Fruit fly (Drosophila melanogaster) whole organism, embryonic: Measurements from ENCODE around the gene Gpdh3.

Experiments used
- Antp ChIP-seq: fragments of 200-800 bp; sonication (Bioruptor generic); optimal IDR thresholded peaks from 3 replicates; lab custom pipeline; 2016; ENCODE audit warnings: missing biosample characterization, missing genetic modification characterization
- CG11398 ChIP-seq: fragments of 200-800 bp; sonication (Bioruptor generic); optimal IDR thresholded peaks from 2 replicates; lab custom pipeline; 2016; ENCODE audit warnings: missing biosample characterization, missing genetic modification characterization
- CG13287 ChIP-seq: fragments of 200-800 bp; sonication (Bioruptor generic); IDR thresholded peaks from 2 replicates; pipeline ENCODE4 v1.3.6; 2022; ENCODE audit warnings: missing biosample characterization, missing genetic modification characterization; ENCODE audit not compliant: partially characterized antibody
- CG14050 ChIP-seq: fragments of 200-800 bp; sonication (Bioruptor generic); IDR thresholded peaks from 3 replicates; pipeline ENCODE4 v1.3.6; 2022; ENCODE audit warnings: missing biosample characterization, missing genetic modification characterization
- CG14965 ChIP-seq: fragments of 200-800 bp; sonication (Bioruptor generic); optimal IDR thresholded peaks from 2 replicates; lab custom pipeline; 2016; ENCODE audit warnings: missing biosample characterization, missing genetic modification characterization, borderline replicate concordance
- CG15601 ChIP-seq: fragments of 200-800 bp; sonication (Bioruptor generic); optimal IDR thresholded peaks from 3 replicates; lab custom pipeline; 2019; ENCODE audit warnings: missing biosample characterization, mild to moderate bottlenecking, missing genetic modification characterization, moderate library complexity
- CG16815 ChIP-seq: fragments of 200-800 bp; sonication (Bioruptor generic); optimal IDR thresholded peaks from 3 replicates; lab custom pipeline; 2017; ENCODE audit warnings: missing biosample characterization, mild to moderate bottlenecking, missing genetic modification characterization
- CG18262 ChIP-seq: fragments of 200-800 bp; optimal IDR thresholded peaks from 3 replicates; lab custom pipeline; 2019; ENCODE audit warnings: missing biosample characterization, mild to moderate bottlenecking, missing genetic modification characterization, moderate library complexity
- CG3065 ChIP-seq: fragments of 200-800 bp; sonication (Bioruptor generic); optimal IDR thresholded peaks from 2 replicates; lab custom pipeline; 2016; ENCODE audit warnings: missing biosample characterization, missing genetic modification characterization
- CG31441 ChIP-seq: fragments of 200-800 bp; sonication (Bioruptor generic); IDR thresholded peaks from 2 replicates; pipeline ENCODE4 v1.3.6; 2022; ENCODE audit warnings: missing biosample characterization, missing genetic modification characterization
- CG3838 ChIP-seq: fragments of 200-800 bp; sonication (Bioruptor generic); optimal IDR thresholded peaks from 3 replicates; lab custom pipeline; 2016; ENCODE audit warnings: missing biosample characterization, missing genetic modification characterization
- CG3847 ChIP-seq: fragments of 200-800 bp; sonication (Bioruptor generic); IDR thresholded peaks from 2 replicates; pipeline ENCODE4 v1.3.6; 2022; ENCODE audit warnings: missing biosample characterization, missing genetic modification characterization
- CG4282 ChIP-seq: fragments of 200-800 bp; sonication (Bioruptor generic); optimal IDR thresholded peaks from 2 replicates; lab custom pipeline; 2016; ENCODE audit warnings: missing biosample characterization, missing genetic modification characterization
- CG6765 ChIP-seq: fragments of 200-800 bp; sonication (Bioruptor generic); optimal IDR thresholded peaks from 3 replicates; lab custom pipeline; 2017; ENCODE audit warnings: missing biosample characterization, mild to moderate bottlenecking, missing genetic modification characterization
- CG7271 ChIP-seq: fragments of 200-800 bp; sonication (Bioruptor generic); optimal IDR thresholded peaks from 2 replicates; lab custom pipeline; 2018; ENCODE audit warnings: missing biosample characterization, mild to moderate bottlenecking, missing genetic modification characterization, moderate library complexity
- CG7786 ChIP-seq: fragments of 200-800 bp; sonication (Bioruptor generic); optimal IDR thresholded peaks from 2 replicates; lab custom pipeline; 2016; ENCODE audit warnings: missing biosample characterization, missing genetic modification characterization
- CG9932 ChIP-seq: fragments of 200-800 bp; sonication (Bioruptor generic); IDR thresholded peaks from 2 replicates; pipeline ENCODE4 v1.3.6; 2022; ENCODE audit warnings: missing biosample characterization, missing genetic modification characterization
- Camta ChIP-seq: fragments of 200-800 bp; sonication (Bioruptor generic); optimal IDR thresholded peaks from 2 replicates; lab custom pipeline; 2016; ENCODE audit warnings: missing biosample characterization, missing genetic modification characterization
- Gug ChIP-seq: fragments of 200-800 bp; sonication (Bioruptor generic); IDR thresholded peaks from 4 replicates; pipeline ENCODE4 v1.3.6; 2022; ENCODE audit warnings: missing biosample characterization, missing genetic modification characterization
- HLH3B ChIP-seq: fragments of 200-800 bp; sonication (Bioruptor generic); IDR thresholded peaks from 2 replicates; pipeline ENCODE4 v1.3.6; 2022; ENCODE audit warnings: missing biosample characterization, missing genetic modification characterization
- HLH54F ChIP-seq: fragments of 200-800 bp; sonication (Bioruptor generic); optimal IDR thresholded peaks from 3 replicates; lab custom pipeline; 2016; ENCODE audit warnings: missing biosample characterization, missing genetic modification characterization
- HLHmδ ChIP-seq: fragments of 200-800 bp; sonication (Bioruptor generic); optimal IDR thresholded peaks from 2 replicates; lab custom pipeline; 2018; ENCODE audit warnings: missing biosample characterization, mild to moderate bottlenecking, missing genetic modification characterization, moderate library complexity
- HmgD ChIP-seq: fragments of 200-800 bp; sonication (Bioruptor generic); optimal IDR thresholded peaks from 3 replicates; lab custom pipeline; 2016; ENCODE audit warnings: missing biosample characterization, missing genetic modification characterization
- Hmx ChIP-seq: fragments of 200-800 bp; sonication (Bioruptor generic); optimal IDR thresholded peaks from 2 replicates; lab custom pipeline; 2016; ENCODE audit warnings: missing biosample characterization, missing genetic modification characterization
- Hr78 ChIP-seq, 2 experiments: fragments of 200-800 bp in 1 of 2; fragments of >200 bp in 1 of 2; sonication (Bioruptor generic) in 1 of 2; optimal IDR thresholded peaks; 2 replicates each; lab custom pipeline; 2017 to 2019; ENCODE audit warnings: missing biosample characterization in 2 of 2, missing genetic modification characterization in 2 of 2, mild to moderate bottlenecking in 1 of 2, moderate library complexity in 1 of 2
- Mad ChIP-seq: fragments of 200-800 bp; sonication (Bioruptor generic); optimal IDR thresholded peaks from 2 replicates; lab custom pipeline; 2016; ENCODE audit warnings: missing biosample characterization, missing genetic modification characterization
- Meics ChIP-seq: fragments of 200-800 bp; sonication (Bioruptor generic); optimal IDR thresholded peaks from 2 replicates; lab custom pipeline; 2017; ENCODE audit warnings: missing biosample characterization, mild to moderate bottlenecking, missing genetic modification characterization
- Mes4 ChIP-seq: fragments of 200-800 bp; sonication (Bioruptor generic); optimal IDR thresholded peaks from 2 replicates; lab custom pipeline; 2016; ENCODE audit warnings: missing biosample characterization, missing genetic modification characterization
- Mrtf ChIP-seq: fragments of 200-800 bp; sonication (Bioruptor generic); IDR thresholded peaks from 3 replicates; pipeline ENCODE4 v1.3.6; 2022; ENCODE audit warnings: missing biosample characterization, missing genetic modification characterization
- Myb ChIP-seq: fragments of 200-800 bp; sonication (Bioruptor generic); optimal IDR thresholded peaks from 2 replicates; lab custom pipeline; 2016; ENCODE audit warnings: missing biosample characterization, missing genetic modification characterization
- NFAT ChIP-seq: fragments of 200-800 bp; sonication (Bioruptor generic); IDR thresholded peaks from 2 replicates; pipeline ENCODE4 v1.3.6; 2022; ENCODE audit warnings: missing biosample characterization, missing genetic modification characterization
- Nf-YC ChIP-seq: fragments of 200-800 bp; optimal IDR thresholded peaks from 3 replicates; lab custom pipeline; 2019; ENCODE audit warnings: missing biosample characterization, mild to moderate bottlenecking, missing genetic modification characterization, moderate library complexity
- Rfx ChIP-seq: fragments of 200-800 bp; sonication (Bioruptor generic); IDR thresholded peaks from 2 replicates; pipeline ENCODE4 v1.3.6; 2022; ENCODE audit warnings: missing biosample characterization, missing genetic modification characterization
- Rx ChIP-seq: fragments of 200-800 bp; sonication (Bioruptor generic); IDR thresholded peaks from 2 replicates; pipeline ENCODE4 v1.3.6; 2022; ENCODE audit warnings: missing biosample characterization, missing genetic modification characterization
- Spps ChIP-seq: fragments of 200-800 bp; sonication (Bioruptor generic); optimal IDR thresholded peaks from 2 replicates; lab custom pipeline; 2018; ENCODE audit warnings: missing biosample characterization, mild to moderate bottlenecking, missing genetic modification characterization
- az2 ChIP-seq: fragments of 200-800 bp; sonication (Bioruptor generic); optimal IDR thresholded peaks from 3 replicates; lab custom pipeline; 2016; ENCODE audit warnings: missing biosample characterization, missing genetic modification characterization
- caup ChIP-seq: fragments of 200-800 bp; sonication (Bioruptor generic); optimal IDR thresholded peaks from 3 replicates; lab custom pipeline; 2017; ENCODE audit warnings: missing biosample characterization, mild to moderate bottlenecking, missing genetic modification characterization, moderate library complexity; ENCODE audit not compliant: severe bottlenecking
- chn ChIP-seq: fragments of 200-800 bp; sonication (Bioruptor generic); optimal IDR thresholded peaks from 2 replicates; lab custom pipeline; 2016; ENCODE audit warnings: missing biosample characterization, missing genetic modification characterization
- ci ChIP-seq: fragments of 200-800 bp; sonication (Bioruptor generic); IDR thresholded peaks from 3 replicates; pipeline ENCODE4 v1.3.6; 2022; ENCODE audit warnings: missing biosample characterization, missing genetic modification characterization
- da ChIP-seq: fragments of 200-800 bp; sonication (Bioruptor generic); optimal IDR thresholded peaks from 2 replicates; lab custom pipeline; 2016; ENCODE audit warnings: missing biosample characterization, missing genetic modification characterization
- danr ChIP-seq: fragments of 200-800 bp; sonication (Bioruptor generic); IDR thresholded peaks from 2 replicates; pipeline ENCODE4 v1.3.6; 2022; ENCODE audit warnings: missing biosample characterization, missing genetic modification characterization
- ems ChIP-seq: fragments of 200-800 bp; sonication (Bioruptor generic); optimal IDR thresholded peaks from 3 replicates; lab custom pipeline; 2016; ENCODE audit warnings: missing biosample characterization, missing genetic modification characterization
- eyg ChIP-seq: fragments of 200-800 bp; sonication (Bioruptor generic); optimal IDR thresholded peaks from 3 replicates; lab custom pipeline; 2016; ENCODE audit warnings: missing biosample characterization, missing genetic modification characterization
- fd102C ChIP-seq: fragments of 200-800 bp; sonication (Bioruptor generic); optimal IDR thresholded peaks from 2 replicates; lab custom pipeline; 2018; ENCODE audit warnings: missing biosample characterization, mild to moderate bottlenecking, missing genetic modification characterization, moderate library complexity
- ftz-f1 ChIP-seq: fragments of 200-800 bp; sonication (Bioruptor generic); optimal IDR thresholded peaks from 2 replicates; lab custom pipeline; 2016; ENCODE audit warnings: missing biosample characterization, missing genetic modification characterization
- grau ChIP-seq: fragments of 200-800 bp; optimal IDR thresholded peaks from 3 replicates; lab custom pipeline; 2019; ENCODE audit warnings: missing biosample characterization, mild to moderate bottlenecking, missing genetic modification characterization, moderate library complexity
- nmo ChIP-seq: fragments of 200-800 bp; sonication (Bioruptor generic); optimal IDR thresholded peaks from 2 replicates; lab custom pipeline; 2018; ENCODE audit warnings: missing biosample characterization, mild to moderate bottlenecking, missing genetic modification characterization, moderate library complexity
- pnt ChIP-seq: fragments of 200-800 bp; sonication (Bioruptor generic); optimal IDR thresholded peaks from 3 replicates; lab custom pipeline; 2016; ENCODE audit warnings: missing biosample characterization, missing genetic modification characterization
- row ChIP-seq: fragments of 200-800 bp; sonication (Bioruptor generic); IDR thresholded peaks from 3 replicates; pipeline ENCODE4 v1.3.6; 2022; ENCODE audit warnings: missing biosample characterization, missing genetic modification characterization
- stwl ChIP-seq: fragments of 200-800 bp; sonication (Bioruptor generic); optimal IDR thresholded peaks from 3 replicates; lab custom pipeline; 2018; ENCODE audit warnings: missing biosample characterization, mild to moderate bottlenecking, missing genetic modification characterization, moderate library complexity
- tgo ChIP-seq: fragments of 200-800 bp; sonication (Bioruptor generic); IDR thresholded peaks from 3 replicates; pipeline ENCODE4 v1.3.6; 2022; ENCODE audit warnings: missing biosample characterization, missing genetic modification characterization
- ttk ChIP-seq: fragments of 200-800 bp; sonication (Bioruptor generic); IDR thresholded peaks from 2 replicates; pipeline ENCODE4 v2.1.2; 2022; ENCODE audit warnings: missing biosample characterization, missing genetic modification characterization

Gpdh3 gene

dm6 chr3R:22368777-22369214, 13.0 kb upstream of the Gpdh3 start (continued):
- TF ChIP-seq Spps (tag; lab: Kevin White, UChicago) (no peak), fd102C (GFP tag; lab: Kevin White, UChicago) (no peak), row (GFP tag; lab: Robert Waterston, UW) (peak; percentile 95), danr (GFP tag; lab: Robert Waterston, UW) (no peak), CG3847 (peak; percentile 79), Gug (peak; percentile 80), eyg (GFP tag; lab: Kevin White, UChicago) (peak; percentile 45), tgo (GFP tag; lab: Robert Waterston, UW) (peak; percentile 72), da (GFP tag; lab: Kevin White, UChicago) (no peak), Meics (GFP tag; lab: Kevin White, UChicago) (peak; percentile 77), CG18262 (tag; lab: Kevin White, UChicago) (peak; percentile 57), CG14050 (GFP tag; lab: Robert Waterston, UW) (peak; percentile 78), nmo (GFP tag; lab: Kevin White, UChicago) (peak; percentile 64), grau (tag; lab: Kevin White, UChicago) (peak; percentile 68), NFAT (GFP tag; lab: Robert Waterston, UW) (peak; percentile 65; the same call in 1 of the 2 replicates), CG14965 (no peak), Camta (GFP tag; lab: Kevin White, UChicago) (peak; percentile 61), ftz-f1 (no peak), HmgD (GFP tag; lab: Kevin White, UChicago) (no peak), Mes4 (GFP tag; lab: Kevin White, UChicago) (no peak), HLH54F (GFP tag; lab: Kevin White, UChicago) (peak; percentile 8), Rfx (peak; percentile 78), Rx (GFP tag; lab: Robert Waterston, UW) (peak; percentile 47; the same call in 1 of the 2 replicates), chn (peak; percentile 32), CG3838 (GFP tag; lab: Kevin White, UChicago) (no peak), Hr78 (GFP tag; optimal IDR thresholded peaks at IDR 0.05; lab: Kevin White, UChicago) (no peak), CG4282 (GFP tag; lab: Kevin White, UChicago) (no peak), CG7786 (GFP tag; lab: Kevin White, UChicago) (no peak), CG16815 (GFP tag; lab: Kevin White, UChicago) (peak; percentile 47), Nf-YC (tag; lab: Kevin White, UChicago) (no peak), Mad (GFP tag; lab: Kevin White, UChicago) (no peak), CG11398 (GFP tag; lab: Kevin White, UChicago) (no peak), CG15601 (tag; lab: Kevin White, UChicago) (no peak), ems (GFP tag; lab: Kevin White, UChicago) (no peak), ttk (GFP tag; lab: Robert Waterston, UW) (peak; percentile 55), CG7271 (no peak), pnt (GFP tag; lab: Kevin White, UChicago) (peak; percentile 37), ci (GFP tag; lab: Robert Waterston, UW) (peak; percentile 84), CG31441 (no peak; the same call in 1 of the 2 replicates), Mrtf (peak; percentile 55; the same call in 2 of the 3 replicates), caup (GFP tag; lab: Kevin White, UChicago) (peak; percentile 66), Antp (peak; percentile 12), HLHmδ (GFP tag; lab: Kevin White, UChicago) (no peak), Myb (GFP tag; lab: Kevin White, UChicago) (no peak), HLH3B (GFP tag; lab: Robert Waterston, UW) (peak; percentile 83), CG13287 (no peak), CG9932 (peak; percentile 82), stwl (tag; lab: Kevin White, UChicago) (no peak), Hmx (peak; percentile 39), CG6765 (GFP tag; lab: Kevin White, UChicago) (no peak), CG3065 (GFP tag; lab: Kevin White, UChicago) (no peak), az2 (peak; percentile 52)
